Fruit fly (Drosophila melanogaster) whole organism, adult: ENCODE data around the gene Cyp313b1.

ENCODE experiments used
- CG11617 ChIP-seq: fragments of 200-800 bp; sonication (Bioruptor generic); optimal IDR thresholded peaks from 2 replicates; lab custom pipeline; 2017; ENCODE audit warnings: mild to moderate bottlenecking, missing biosample characterization, missing genetic modification reagents, missing genetic modification characterization
- CG12768 ChIP-seq: fragments of 200-800 bp; sonication (Bioruptor generic); optimal IDR thresholded peaks from 2 replicates; lab custom pipeline; 2017; ENCODE audit warnings: missing biosample characterization, missing genetic modification characterization, mild to moderate bottlenecking, moderate library complexity, missing genetic modification reagents
- CG14711 ChIP-seq: fragments of 200-800 bp; sonication (Bioruptor generic); optimal IDR thresholded peaks from 2 replicates; lab custom pipeline; 2018; ENCODE audit warnings: missing biosample characterization, mild to moderate bottlenecking, missing genetic modification characterization, moderate library complexity
- CG1620 ChIP-seq: fragments of 200-800 bp; sonication (Bioruptor generic); optimal IDR thresholded peaks from 2 replicates; lab custom pipeline; 2016; ENCODE audit warnings: missing biosample characterization, missing genetic modification characterization
- CG33017 ChIP-seq: fragments of 200-800 bp; sonication (Bioruptor generic); optimal IDR thresholded peaks from 2 replicates; lab custom pipeline; 2018; ENCODE audit warnings: missing biosample characterization, mild to moderate bottlenecking, missing genetic modification characterization, moderate library complexity
- CG5204 ChIP-seq: fragments of 200-800 bp; sonication (Bioruptor generic); optimal IDR thresholded peaks from 2 replicates; lab custom pipeline; 2016; ENCODE audit warnings: missing biosample characterization, missing genetic modification characterization
- CG7045 ChIP-seq: fragments of 200-800 bp; sonication (Bioruptor generic); optimal IDR thresholded peaks from 2 replicates; lab custom pipeline; 2017; ENCODE audit warnings: missing biosample characterization, mild to moderate bottlenecking, missing genetic modification characterization
- CG7101 ChIP-seq: fragments of 200-800 bp; sonication (Bioruptor generic); optimal IDR thresholded peaks from 2 replicates; lab custom pipeline; 2018; ENCODE audit warnings: missing biosample characterization, mild to moderate bottlenecking, missing genetic modification characterization, moderate library complexity
- Clk ChIP-seq: fragments of 200-800 bp; sonication (Bioruptor generic); optimal IDR thresholded peaks from 2 replicates; lab custom pipeline; 2017; ENCODE audit warnings: missing biosample characterization, missing genetic modification characterization
- Crg-1 ChIP-seq: fragments of 200-800 bp; sonication (Bioruptor generic); optimal IDR thresholded peaks from 2 replicates; lab custom pipeline; 2016; ENCODE audit warnings: missing biosample characterization, missing genetic modification characterization
- Hr96 ChIP-seq: fragments of 200-800 bp; sonication (Bioruptor generic); optimal IDR thresholded peaks from 2 replicates; lab custom pipeline; 2016; ENCODE audit warnings: missing biosample characterization, missing genetic modification characterization
- Mnt ChIP-seq: fragments of 200-800 bp; sonication (Bioruptor generic); optimal IDR thresholded peaks from 2 replicates; lab custom pipeline; 2016; ENCODE audit warnings: missing biosample characterization, mild to moderate bottlenecking, missing genetic modification characterization
- bab1 ChIP-seq: fragments of 200-800 bp; sonication (Bioruptor generic); optimal IDR thresholded peaks from 3 replicates; lab custom pipeline; 2019; ENCODE audit warnings: missing biosample characterization, mild to moderate bottlenecking, missing genetic modification characterization, moderate library complexity
- cic ChIP-seq: fragments of 200-800 bp; sonication (Bioruptor generic); optimal IDR thresholded peaks from 2 replicates; lab custom pipeline; 2017; ENCODE audit warnings: missing biosample characterization, mild to moderate bottlenecking, missing genetic modification characterization, moderate library complexity
- cnc ChIP-seq, 2 experiments: fragments of >200 bp; optimal IDR thresholded peaks; 2 replicates each; lab custom pipeline; 2017
- kay ChIP-seq: fragments of 200-800 bp; sonication (Bioruptor generic); peaks from one replicate; lab custom pipeline; 2016; ENCODE audit warnings: missing biosample characterization, missing genetic modification characterization, borderline replicate concordance
- ovo ChIP-seq: fragments of 200-800 bp; sonication (Bioruptor generic); optimal IDR thresholded peaks from 2 replicates; lab custom pipeline; 2016; ENCODE audit warnings: missing biosample characterization, missing genetic modification characterization
- pad ChIP-seq: fragments of 200-800 bp; sonication (Bioruptor generic); optimal IDR thresholded peaks from 3 replicates; lab custom pipeline; 2017; ENCODE audit warnings: missing biosample characterization, missing genetic modification characterization, mild to moderate bottlenecking, moderate library complexity, missing genetic modification reagents
- tj ChIP-seq: fragments of 200-800 bp; sonication (Bioruptor generic); optimal IDR thresholded peaks from 3 replicates; lab custom pipeline; 2017; ENCODE audit warnings: missing biosample characterization, mild to moderate bottlenecking, missing genetic modification characterization, moderate library complexity
- toe ChIP-seq: fragments of 200-800 bp; sonication (Bioruptor generic); optimal IDR thresholded peaks from 2 replicates; lab custom pipeline; 2016; ENCODE audit warnings: missing biosample characterization, missing genetic modification characterization

Cyp313b1 gene

dm6 chr3R:8680611-8681010 is 35.2 kb upstream of the Cyp313b1 start:
- TF ChIP-seq Hr96 (GFP tag; lab: Kevin White, UChicago) (no peak), tj (no peak), CG12768 (no peak), Crg-1 (GFP tag; lab: Kevin White, UChicago) (no peak), cnc (optimal IDR thresholded peaks at IDR 0.05; lab: Kevin White, UChicago) (no peak), CG5204 (GFP tag; lab: Kevin White, UChicago) (no peak), CG33017 (tag; lab: Kevin White, UChicago) (no peak), toe (GFP tag; lab: Kevin White, UChicago) (no peak), CG7045 (GFP tag; lab: Kevin White, UChicago) (no peak), CG11617 (GFP tag; lab: Kevin White, UChicago) (no peak), CG1620 (GFP tag; lab: Kevin White, UChicago) (no peak), pad (GFP tag; lab: Kevin White, UChicago) (no peak), Mnt (GFP tag; lab: Kevin White, UChicago) (no peak), kay (GFP tag; lab: Kevin White, UChicago) (no peak), bab1 (GFP tag; lab: Kevin White, UChicago) (no peak), ovo (no peak), Clk (GFP tag; lab: Kevin White, UChicago) (no peak), cic (GFP tag; lab: Kevin White, UChicago) (no peak)

- no peak for TF ChIP-seq Clk (GFP tag; lab: Kevin White, UChicago)
- TF ChIP-seq cic (GFP tag; lab: Kevin White, UChicago) = no peak
- TF ChIP-seq CG14711 (tag; lab: Kevin White, UChicago) = no peak
- TF ChIP-seq CG5204 (GFP tag; lab: Kevin White, UChicago) = no peak
Observed at dm6 chr3R:8679934-8680333, 34.5 kb upstream of the Cyp313b1 start, which contains the start of gene CG33325. TSS of gene CG33325 (minus strand) at chr3R:8680034.

dm6 chr3R:8676560-8677000 is 31.1 kb upstream of the Cyp313b1 start, which contains the start of the genes Unc50, CG11755 and CG8043:
TSS of gene Unc50 (minus strand) at chr3R:8676613.
TSS of gene CG11755 (plus strand) at chr3R:8676915.
TSS of gene CG8043 (plus strand) at chr3R:8676915.
- TF ChIP-seq CG1620 (GFP tag; lab: Kevin White, UChicago) (peak; percentile 82), CG33017 (tag; lab: Kevin White, UChicago) (peak; percentile 67), Clk (GFP tag; lab: Kevin White, UChicago) (peak; percentile 59), pad (GFP tag; lab: Kevin White, UChicago) (peak; percentile 59), bab1 (GFP tag; lab: Kevin White, UChicago) (peak; percentile 90), CG12768 (peak; percentile 73), cnc (optimal IDR thresholded peaks at IDR 0.05; lab: Kevin White, UChicago) (no peak), Crg-1 (GFP tag; lab: Kevin White, UChicago) (peak; percentile 73), CG14711 (tag; lab: Kevin White, UChicago) (peak; percentile 74), kay (GFP tag; lab: Kevin White, UChicago) (peak; percentile 94), CG7101 (tag; lab: Kevin White, UChicago) (peak; percentile 80), ovo (peak; percentile 44), CG7045 (GFP tag; lab: Kevin White, UChicago) (peak; percentile 81), CG5204 (GFP tag; lab: Kevin White, UChicago) (peak; percentile 86), cic (GFP tag; lab: Kevin White, UChicago) (peak; percentile 37), toe (GFP tag; lab: Kevin White, UChicago) (peak; percentile 89), Hr96 (GFP tag; lab: Kevin White, UChicago) (peak; percentile 82), tj (peak; percentile 54), CG11617 (GFP tag; lab: Kevin White, UChicago) (peak; percentile 85), Mnt (GFP tag; lab: Kevin White, UChicago) (peak; percentile 74)

- TF ChIP-seq tj (peak; percentile 20), CG1620 (GFP tag; lab: Kevin White, UChicago) (no peak), CG7045 (GFP tag; lab: Kevin White, UChicago) (peak; percentile 43), Crg-1 (GFP tag; lab: Kevin White, UChicago) (no peak), Mnt (GFP tag; lab: Kevin White, UChicago) (peak; percentile 59), toe (GFP tag; lab: Kevin White, UChicago) (no peak), CG12768 (no peak), CG7101 (tag; lab: Kevin White, UChicago) (peak; percentile 76), kay (GFP tag; lab: Kevin White, UChicago) (peak; percentile 88), pad (GFP tag; lab: Kevin White, UChicago) (no peak), CG5204 (GFP tag; lab: Kevin White, UChicago) (no peak), CG14711 (tag; lab: Kevin White, UChicago) (peak; percentile 64), bab1 (GFP tag; lab: Kevin White, UChicago) (peak; percentile 73), ovo (no peak), cic (GFP tag; lab: Kevin White, UChicago) (peak; percentile 27), CG33017 (tag; lab: Kevin White, UChicago) (peak; percentile 68), Clk (GFP tag; lab: Kevin White, UChicago) (no peak), Hr96 (GFP tag; lab: Kevin White, UChicago) (no peak), CG11617 (GFP tag; lab: Kevin White, UChicago) (peak; percentile 44)
Observed at dm6 chr3R:8673803-8674234, 28.4 kb upstream of the Cyp313b1 start, which contains the start of gene mRpL19. TSS of gene mRpL19 (plus strand) at chr3R:8674109.
